Fruit fly (Drosophila melanogaster): Measurements from ENCODE around the gene Ugt36A1.

Gene Ugt36A1

dm6 chr2L:3587907-3588733 lies 30.8 kb upstream of the Ugt36A1 start (continued):
- peak; percentile 35 for TF ChIP-seq D (optimal IDR thresholded peaks at IDR 0.05)
- peak; percentile 85 for TF ChIP-seq D (GFP tag; optimal IDR thresholded peaks at IDR 0.05)
- peak; percentile 92 for TF ChIP-seq nmo (GFP tag; optimal IDR thresholded peaks at IDR 0.05)
- peak; percentile 27 for TF ChIP-seq scrt (GFP tag; optimal IDR thresholded peaks at IDR 0.05)
- peak; percentile 26 for TF ChIP-seq kay (GFP tag; optimal IDR thresholded peaks at IDR 0.05)
- peak in 1 of 2 experiments; percentile 30 for TF ChIP-seq crp (GFP tag; optimal IDR thresholded peaks at IDR 0.05)
- no peak for TF ChIP-seq CG11456 (GFP tag; IDR thresholded peaks at IDR 0.05)
- TF ChIP-seq Oaz (GFP tag; IDR thresholded peaks at IDR 0.05), result peak; percentile 69
- TF ChIP-seq CG6813 (GFP tag; optimal IDR thresholded peaks at IDR 0.05), result peak; percentile 65
- peak; percentile 66 for TF ChIP-seq wor (GFP tag; IDR thresholded peaks at IDR 0.05)
- peak; percentile 57; the same call in 1 of the 2 replicates for TF ChIP-seq CG43689 (GFP tag; IDR thresholded peaks at IDR 0.05)
- TF ChIP-seq fd64A (GFP tag; optimal IDR thresholded peaks at IDR 0.05), result peak; percentile 65
- no peak for TF ChIP-seq pum (GFP tag; optimal IDR thresholded peaks at IDR 0.05)
- no peak for TF ChIP-seq gro (GFP tag; optimal IDR thresholded peaks at IDR 0.05)
- TF ChIP-seq CG1233 (GFP tag; optimal IDR thresholded peaks at IDR 0.05), result peak; percentile 82
- no peak for TF ChIP-seq shn (GFP tag; optimal IDR thresholded peaks at IDR 0.05)
- no peak for TF ChIP-seq wek (GFP tag; optimal IDR thresholded peaks at IDR 0.05)
- TF ChIP-seq CG11723 (GFP tag; optimal IDR thresholded peaks at IDR 0.05), result peak; percentile 47
- peak; percentile 91 for TF ChIP-seq dmrt99B (tag; optimal IDR thresholded peaks at IDR 0.05)
- no peak for TF ChIP-seq GATAe (GFP tag; conservative IDR thresholded peaks at IDR 0.05)
- peak; percentile 24 for TF ChIP-seq CG18476 (GFP tag; optimal IDR thresholded peaks at IDR 0.05)
- TF ChIP-seq trh (GFP tag; optimal IDR thresholded peaks at IDR 0.05), result peak; percentile 55
- no peak for TF ChIP-seq Sin3A (optimal IDR thresholded peaks at IDR 0.05)
- TF ChIP-seq Meics (GFP tag; optimal IDR thresholded peaks at IDR 0.05), result peak; percentile 28
- no peak for TF ChIP-seq pzg (GFP tag; optimal IDR thresholded peaks at IDR 0.05)
- TF ChIP-seq CG7839 (tag; optimal IDR thresholded peaks at IDR 0.05), result peak; percentile 89
- peak; percentile 88 for TF ChIP-seq CG4404 (GFP tag; IDR thresholded peaks at IDR 0.05)
- peak; percentile 70 for TF ChIP-seq CG7271 (tag; optimal IDR thresholded peaks at IDR 0.05)
- no peak for TF ChIP-seq Hand (GFP tag; optimal IDR thresholded peaks at IDR 0.05)
- TF ChIP-seq CG5245 (GFP tag; optimal IDR thresholded peaks at IDR 0.05), result peak; percentile 73
- peak; percentile 40 for TF ChIP-seq cg (GFP tag; optimal IDR thresholded peaks at IDR 0.05)
- TF ChIP-seq CG15514 (GFP tag; optimal IDR thresholded peaks at IDR 0.05), result no peak
- no peak for TF ChIP-seq CG12236 (GFP tag; optimal IDR thresholded peaks at IDR 0.05)
- peak; percentile 87 for TF ChIP-seq unpg (GFP tag; optimal IDR thresholded peaks at IDR 0.05)
- peak; percentile 76 for TF ChIP-seq Abd-B (GFP tag; optimal IDR thresholded peaks at IDR 0.05)
- TF ChIP-seq CG3163 (GFP tag; optimal IDR thresholded peaks at IDR 0.05), result no peak
- TF ChIP-seq CG6254 (GFP tag; optimal IDR thresholded peaks at IDR 0.05), result peak; percentile 87
- TF ChIP-seq Rfx (GFP tag; IDR thresholded peaks at IDR 0.05), result peak; percentile 40; the same call in 1 of the 2 replicates
- no peak for TF ChIP-seq ato (GFP tag; IDR thresholded peaks at IDR 0.05; ENCODE audit: partially characterized antibody)
- TF ChIP-seq ssp (GFP tag; IDR thresholded peaks at IDR 0.05), result peak; percentile 75
- no peak for TF ChIP-seq CkIIα-i1 (GFP tag; IDR thresholded peaks at IDR 0.05)
- TF ChIP-seq fu2 (GFP tag; optimal IDR thresholded peaks at IDR 0.05), result no peak
- TF ChIP-seq Asciz (GFP tag; optimal IDR thresholded peaks at IDR 0.05), result peak; percentile 72
- TF ChIP-seq ara (GFP tag; IDR thresholded peaks at IDR 0.05), result peak; percentile 86
- TF ChIP-seq MESR4 (GFP tag; optimal IDR thresholded peaks at IDR 0.05), result no peak
- no peak for TF ChIP-seq CHES-1-like (GFP tag; optimal IDR thresholded peaks at IDR 0.05)
- TF ChIP-seq B-H2 (GFP tag; optimal IDR thresholded peaks at IDR 0.05), result no peak
- peak; percentile 84 for TF ChIP-seq tgo (GFP tag; IDR thresholded peaks at IDR 0.05)
- peak; percentile 34 for TF ChIP-seq CrebB (tag; optimal IDR thresholded peaks at IDR 0.05)
